Worm (Caenorhabditis elegans) whole organism, early embryonic: Measurements from ENCODE around the gene F53F4.11.

Experiments used
- F13C5.2 ChIP-seq: sonication (generic microtip); optimal IDR thresholded peaks from 2 replicates; lab custom pipeline; 2017; ENCODE audit warnings: mild to moderate bottlenecking, missing genetic modification characterization, inconsistent platforms, missing compliant biosample characterization
- ama-1 ChIP-seq: fragments of 150-350 bp; optimal IDR thresholded peaks from 2 replicates; lab custom pipeline; 2014
- flt-1 ChIP-seq: fragments of 200-800 bp; sonication (Bioruptor generic); IDR thresholded peaks from 2 replicates; pipeline ENCODE4 v1.3.6; 2022; ENCODE audit warnings: missing genetic modification characterization, missing compliant biosample characterization
- tbx-11 ChIP-seq: fragments of 200-800 bp; sonication (Bioruptor generic); IDR thresholded peaks from 2 replicates; pipeline ENCODE4 v1.3.6; 2022; ENCODE audit warnings: missing genetic modification characterization, missing compliant biosample characterization

ce11 chrV:13657291-13657690 lies 33.0 kb upstream of the F53F4.11 start:
- no peak for TF ChIP-seq ama-1 (lab: Kevin White, UChicago)
- TF ChIP-seq flt-1 (GFP tag; lab: Robert Waterston, UW), result no peak
- TF ChIP-seq tbx-11 (GFP tag; lab: Robert Waterston, UW), result no peak
- no peak for TF ChIP-seq F13C5.2 (tag; lab: Kevin White, UChicago)
